Worm (Caenorhabditis elegans) whole organism, midembryonic: ENCODE results near the gene T28A8.6.

ENCODE experiments used
- T22C8.4 ChIP-seq: fragments of 200-800 bp; sonication (Bioruptor generic); IDR thresholded peaks from 2 replicates; pipeline ENCODE4 v1.3.6; 2022; ENCODE audit warnings: missing genetic modification characterization, missing compliant biosample characterization
- flt-1 ChIP-seq: fragments of 200-800 bp; sonication (Bioruptor generic); IDR thresholded peaks from 2 replicates; pipeline ENCODE4 v1.3.6; 2022; ENCODE audit warnings: missing genetic modification characterization, missing compliant biosample characterization
- med-1 ChIP-seq: sonication (generic microtip); optimal IDR thresholded peaks from 2 replicates; lab custom pipeline; 2017; ENCODE audit warnings: missing genetic modification characterization, mild to moderate bottlenecking, missing compliant biosample characterization, antibody characterized with exemption, missing genetic modification reagents; ENCODE audit not compliant: insufficient read depth

DNA sequence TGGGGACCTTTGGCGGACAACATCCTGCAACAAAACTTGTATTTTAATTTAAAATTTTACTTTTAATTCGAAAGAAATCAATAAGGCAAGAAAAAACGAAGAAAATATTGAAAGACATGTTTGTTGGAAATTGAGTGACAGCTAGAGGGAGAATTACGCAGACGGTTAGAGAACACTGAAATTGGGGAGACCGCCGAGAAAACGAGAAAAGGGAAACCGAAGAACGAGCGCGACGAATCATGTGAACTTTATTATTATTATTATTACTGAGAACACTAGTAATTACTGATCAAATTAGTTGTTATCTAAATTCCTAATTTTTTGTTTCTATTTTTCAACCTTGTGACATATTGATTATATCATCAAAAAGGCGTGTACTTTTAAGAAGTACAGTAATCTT is 50.0 kb downstream of the T28A8.6 start, which contains the start of gene mmad-1:
- no peak for TF ChIP-seq flt-1 (GFP tag; lab: Robert Waterston, UW)
- no peak for TF ChIP-seq T22C8.4 (GFP tag; lab: Robert Waterston, UW)
- TF ChIP-seq med-1: no peak
